Fruit fly (Drosophila melanogaster): ENCODE results near the gene CG33635.

CG33635 gene

dm6 chr2L:128977-129941 is 29.2 kb downstream of the CG33635 start (continued):
- no peak for TF ChIP-seq wdn (GFP tag; IDR thresholded peaks at IDR 0.05)
- no peak for TF ChIP-seq CG3163 (GFP tag; optimal IDR thresholded peaks at IDR 0.05)
- TF ChIP-seq CG11093 (GFP tag; IDR thresholded peaks at IDR 0.05): no peak
- peak; percentile 29 for TF ChIP-seq CG18262 (tag; optimal IDR thresholded peaks at IDR 0.05)
- TF ChIP-seq CG6175 (GFP tag; IDR thresholded peaks at IDR 0.05): peak; percentile 32; the same call in 1 of the 3 replicates
- TF ChIP-seq CG14710 (tag; optimal IDR thresholded peaks at IDR 0.05): peak; percentile 4
- peak; percentile 75 for TF ChIP-seq seq (GFP tag; IDR thresholded peaks at IDR 0.05)
- TF ChIP-seq sens (GFP tag): peak; percentile 78
- TF ChIP-seq CG12219 (GFP tag; optimal IDR thresholded peaks at IDR 0.05): no peak
- TF ChIP-seq CG32532 (GFP tag; IDR thresholded peaks at IDR 0.05): peak; percentile 59; the same call in 1 of the 2 replicates
- TF ChIP-seq CG7357 (GFP tag; IDR thresholded peaks at IDR 0.05): no peak
- TF ChIP-seq Rx (GFP tag; IDR thresholded peaks at IDR 0.05): no peak
- TF ChIP-seq CG12299 (tag; optimal IDR thresholded peaks at IDR 0.05): peak; percentile 57
- TF ChIP-seq chif (GFP tag; optimal IDR thresholded peaks at IDR 0.05): no peak
- TF ChIP-seq CG17612 (GFP tag; IDR thresholded peaks at IDR 0.05): no peak
- TF ChIP-seq CG4360 (GFP tag; IDR thresholded peaks at IDR 0.05): 0 out of 2 replicates have a peak, but pooled peaks have one; percentile 33
- TF ChIP-seq CG8478 (optimal IDR thresholded peaks at IDR 0.05): no peak
- TF ChIP-seq CG1647 (GFP tag; optimal IDR thresholded peaks at IDR 0.05): peak; percentile 0
- no peak for TF ChIP-seq ATbp (GFP tag; optimal IDR thresholded peaks at IDR 0.05)
- peak; percentile 17 for TF ChIP-seq ERR (GFP tag; optimal IDR thresholded peaks at IDR 0.05)
- peak; percentile 1 for TF ChIP-seq zf30C (GFP tag; optimal IDR thresholded peaks at IDR 0.05)
- TF ChIP-seq CG2120 (GFP tag; optimal IDR thresholded peaks at IDR 0.05): peak; percentile 26
- peak; percentile 33; the same call in 1 of the 3 replicates for TF ChIP-seq CG14860 (GFP tag; IDR thresholded peaks at IDR 0.05; ENCODE audit: partially characterized antibody)
- TF ChIP-seq dmrt99B (tag; optimal IDR thresholded peaks at IDR 0.05): peak; percentile 28
- peak; percentile 70 for TF ChIP-seq ftz-f1 (GFP tag; optimal IDR thresholded peaks at IDR 0.05)
- peak; percentile 53 for TF ChIP-seq CG8924 (tag; optimal IDR thresholded peaks at IDR 0.05)
- peak; percentile 58 for TF ChIP-seq her (GFP tag; optimal IDR thresholded peaks at IDR 0.05)
- TF ChIP-seq CG6854 (GFP tag; optimal IDR thresholded peaks at IDR 0.05): peak; percentile 31
- TF ChIP-seq crol (GFP tag; IDR thresholded peaks at IDR 0.05): peak; percentile 48; the same call in 1 of the 2 replicates
- no peak; the same call in 1 of the 2 replicates for TF ChIP-seq CG14441 (GFP tag; IDR thresholded peaks at IDR 0.05)
- no peak for TF ChIP-seq CG9609 (GFP tag; optimal IDR thresholded peaks at IDR 0.05)
- TF ChIP-seq HmgZ (tag; optimal IDR thresholded peaks at IDR 0.05): peak; percentile 86
- TF ChIP-seq crc (GFP tag; optimal IDR thresholded peaks at IDR 0.05): no peak
- no peak for TF ChIP-seq CG17912 (GFP tag; optimal IDR thresholded peaks at IDR 0.05)
- TF ChIP-seq Dad (GFP tag; optimal IDR thresholded peaks at IDR 0.05): peak; percentile 20
- peak; percentile 71; the same call in 2 of the 3 replicates for TF ChIP-seq ci (GFP tag; IDR thresholded peaks at IDR 0.05)
- peak; percentile 31; the same call in 2 of the 3 replicates for TF ChIP-seq gce (GFP tag; IDR thresholded peaks at IDR 0.05)
- peak; percentile 34 for TF ChIP-seq CG12155 (GFP tag; optimal IDR thresholded peaks at IDR 0.05)
- TF ChIP-seq Nf-YC (tag; optimal IDR thresholded peaks at IDR 0.05): peak; percentile 74
- peak; percentile 8 for TF ChIP-seq tap (tag; optimal IDR thresholded peaks at IDR 0.05)
- TF ChIP-seq Ravus (GFP tag; IDR thresholded peaks at IDR 0.05): no peak
- TF ChIP-seq nau (GFP tag; optimal IDR thresholded peaks at IDR 0.05): peak; percentile 17
- no peak for TF ChIP-seq phol (tag; optimal IDR thresholded peaks at IDR 0.05)
- TF ChIP-seq rib (GFP tag; IDR thresholded peaks at IDR 0.05): peak; percentile 64; the same call in 1 of the 2 replicates
- peak; percentile 78 for TF ChIP-seq gcm (GFP tag; optimal IDR thresholded peaks at IDR 0.05)
- peak; percentile 76 for TF ChIP-seq vvl (GFP tag; IDR thresholded peaks at IDR 0.05)
- peak; percentile 20 for TF ChIP-seq Blimp-1 (GFP tag; optimal IDR thresholded peaks at IDR 0.05)
- TF ChIP-seq Dfd (GFP tag; optimal IDR thresholded peaks at IDR 0.05): no peak
- TF ChIP-seq CG33557 (GFP tag; optimal IDR thresholded peaks at IDR 0.05): peak; percentile 18
